Worm (Caenorhabditis elegans) whole organism, midembryonic: ENCODE results near the gene srx-14.

Experiments
- cog-1 ChIP-seq: sonication (generic microtip); optimal IDR thresholded peaks from 2 replicates; lab custom pipeline; 2016; ENCODE audit warnings: missing genetic modification characterization, missing compliant biosample characterization
- klf-2 ChIP-seq: fragments of 200-800 bp; sonication (Bioruptor generic); conservative IDR thresholded peaks from 2 replicates; pipeline ENCODE4 v1.3.6; 2022; ENCODE audit warnings: missing genetic modification reagents, missing genetic modification characterization, missing compliant biosample characterization
- med-1 ChIP-seq: sonication (generic microtip); optimal IDR thresholded peaks from 2 replicates; lab custom pipeline; 2017; ENCODE audit warnings: missing genetic modification characterization, mild to moderate bottlenecking, missing compliant biosample characterization, antibody characterized with exemption, missing genetic modification reagents; ENCODE audit not compliant: insufficient read depth
- ref-1 ChIP-seq: fragments of 200-800 bp; sonication (Bioruptor generic); conservative IDR thresholded peaks from 2 replicates; pipeline ENCODE4 v1.3.6; 2022; ENCODE audit warnings: missing genetic modification reagents, missing genetic modification characterization, missing compliant biosample characterization
- tab-1 ChIP-seq: fragments of 200-800 bp; sonication (Bioruptor generic); IDR thresholded peaks from 2 replicates; pipeline ENCODE4 v1.3.6; 2022; ENCODE audit warnings: missing genetic modification characterization, missing compliant biosample characterization
- ztf-23 ChIP-seq: fragments of 200-800 bp; sonication (Bioruptor generic); IDR thresholded peaks from 2 replicates; pipeline ENCODE4 v1.3.6; 2022; ENCODE audit warnings: missing genetic modification reagents, missing genetic modification characterization, missing compliant biosample characterization
- ztf-29 ChIP-seq: fragments of 200-800 bp; sonication (Bioruptor generic); IDR thresholded peaks from 2 replicates; pipeline ENCODE4 v1.3.6; 2022; ENCODE audit warnings: missing genetic modification reagents, missing genetic modification characterization, missing compliant biosample characterization

ce11 chrIV:1136658-1137057, 23.1 kb upstream of the srx-14 start, which contains the start of gene C44B12.6:
- no peak for TF ChIP-seq ztf-23 (GFP tag; lab: Robert Waterston, UW)
- TF ChIP-seq ztf-29 (GFP tag; lab: Robert Waterston, UW): no peak
- TF ChIP-seq ref-1: no peak
- no peak for TF ChIP-seq tab-1 (GFP tag; lab: Robert Waterston, UW)
- no peak for TF ChIP-seq cog-1 (tag; lab: Kevin White, UChicago)
- no peak for TF ChIP-seq klf-2 (GFP tag; lab: Robert Waterston, UW)
- TF ChIP-seq med-1 (GFP tag; lab: Kevin White, UChicago): no peak
